Worm (Caenorhabditis elegans) whole organism, L3 larva: ENCODE measurements around the gene T22F3.2.

Experiments used
- R02D3.7 ChIP-seq: fragments of 150-350 bp; optimal IDR thresholded peaks from 2 replicates; lab custom pipeline; 2014; ENCODE audit warnings: missing biosample characterization, missing genetic modification characterization
- ceh-82 ChIP-seq: fragments of 150-350 bp; optimal IDR thresholded peaks from 2 replicates; lab custom pipeline; 2014; ENCODE audit warnings: missing biosample characterization, missing genetic modification characterization
- elt-3 ChIP-seq, 3 experiments: fragments of 150-350 bp in 1 of 3; sonication (generic microtip) in 2 of 3; optimal IDR thresholded peaks; 2 replicates in 2 of 3; 4 replicates in 1 of 3; lab custom pipeline; 2014 to 2017; ENCODE audit warnings: missing biosample characterization in 3 of 3, missing genetic modification characterization in 3 of 3
- mdl-1 ChIP-seq: fragments of 150-350 bp; optimal IDR thresholded peaks from 2 replicates; lab custom pipeline; 2014; ENCODE audit warnings: missing biosample characterization, missing genetic modification characterization
- nfya-1 ChIP-seq: sonication (generic microtip); optimal IDR thresholded peaks from 2 replicates; lab custom pipeline; 2017; ENCODE audit warnings: missing genetic modification characterization, mild to moderate bottlenecking, missing compliant biosample characterization, antibody characterized with exemption, moderate library complexity; ENCODE audit not compliant: insufficient read depth
- nhr-23 ChIP-seq: fragments of 150-350 bp; optimal IDR thresholded peaks from 2 replicates; lab custom pipeline; 2014; ENCODE audit warnings: missing biosample characterization, missing genetic modification reagents, missing genetic modification characterization
- pqm-1 ChIP-seq: fragments of 150-350 bp; optimal IDR thresholded peaks from 2 replicates; lab custom pipeline; 2017; ENCODE audit warnings: missing biosample characterization, missing genetic modification characterization, inconsistent platforms
- skn-1 ChIP-seq: fragments of 150-350 bp; optimal IDR thresholded peaks from 2 replicates; lab custom pipeline; 2014; ENCODE audit warnings: missing biosample characterization, missing genetic modification characterization
- snpc-4 ChIP-seq: fragments of 150-350 bp; optimal IDR thresholded peaks from 2 replicates; lab custom pipeline; 2014; ENCODE audit warnings: missing biosample characterization, missing genetic modification characterization
- unc-39 ChIP-seq: sonication (generic microtip); optimal IDR thresholded peaks from 4 replicates; lab custom pipeline; 2017; ENCODE audit warnings: missing biosample characterization, missing genetic modification characterization
- unc-62 ChIP-seq: fragments of 150-350 bp; sonication (generic microtip); optimal IDR thresholded peaks from 4 replicates; lab custom pipeline; 2014; ENCODE audit warnings: missing biosample characterization, missing genetic modification reagents, missing genetic modification characterization
- zag-1 ChIP-seq: fragments of 150-350 bp; optimal IDR thresholded peaks from 2 replicates; lab custom pipeline; 2014; ENCODE audit warnings: missing biosample characterization, missing genetic modification characterization

DNA sequence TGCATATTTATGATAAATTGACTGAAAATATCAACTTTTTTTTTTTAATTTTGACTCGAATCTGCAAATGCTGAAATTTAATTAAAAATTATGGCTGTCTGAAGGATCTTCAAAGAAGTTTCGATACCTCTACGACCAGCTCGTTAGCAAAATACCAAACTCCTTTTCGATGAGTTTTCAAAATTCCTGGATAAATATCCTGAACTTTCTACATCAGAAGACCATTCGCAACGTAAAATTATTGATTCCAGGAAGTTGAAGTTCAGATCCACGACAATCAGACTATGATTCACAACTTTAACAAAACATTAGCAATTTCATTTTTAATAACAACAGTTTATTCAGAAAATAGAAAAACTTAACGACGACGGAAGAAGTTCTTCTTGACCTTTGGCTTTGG lies 1.4 kb upstream of the T22F3.2 start:
- no peak for TF ChIP-seq nhr-23 (tag; lab: Kevin White, UChicago)
- TF ChIP-seq snpc-4 (tag; lab: Kevin White, UChicago), result no peak
- no peak for TF ChIP-seq elt-3 (tag; optimal IDR thresholded peaks at IDR 0.05; lab: Kevin White, UChicago)
- no peak for TF ChIP-seq ceh-82 (tag; lab: Kevin White, UChicago)
- no peak for TF ChIP-seq unc-62 (GFP tag; lab: Kevin White, UChicago)
- no peak for TF ChIP-seq nfya-1 (tag; lab: Kevin White, UChicago)
- TF ChIP-seq pqm-1 (tag; lab: Kevin White, UChicago), result no peak
- TF ChIP-seq zag-1 (tag; lab: Kevin White, UChicago), result no peak
- TF ChIP-seq R02D3.7 (tag; lab: Kevin White, UChicago), result no peak
- no peak for TF ChIP-seq skn-1
- TF ChIP-seq unc-39 (tag; lab: Kevin White, UChicago), result no peak
- TF ChIP-seq mdl-1 (tag; lab: Kevin White, UChicago), result no peak
